Fruit fly (Drosophila melanogaster): ENCODE data around the gene rdgA.

The rdgA gene

dm6 chrX:8896845-8897775 lies 9.8 kb upstream of the rdgA start (continued):
- TF ChIP-seq Dll (GFP tag; IDR thresholded peaks at IDR 0.05; ENCODE audit: partially characterized antibody) (no peak), zen (tag; optimal IDR thresholded peaks at IDR 0.05) (no peak), CG8359 (GFP tag; optimal IDR thresholded peaks at IDR 0.05; ENCODE audit: borderline replicate concordance) (no peak), lab (GFP tag; optimal IDR thresholded peaks at IDR 0.05) (peak; percentile 5), Asciz (GFP tag; optimal IDR thresholded peaks at IDR 0.05) (peak; percentile 4), D19A (tag; optimal IDR thresholded peaks at IDR 0.05) (peak; percentile 15), CG9797 (GFP tag; optimal IDR thresholded peaks at IDR 0.05) (no peak), CG30403 (GFP tag; optimal IDR thresholded peaks at IDR 0.05) (peak; percentile 29), crol (GFP tag; IDR thresholded peaks at IDR 0.05) (peak; percentile 31), CG12104 (GFP tag; optimal IDR thresholded peaks at IDR 0.05) (peak; percentile 10), psq (GFP tag; optimal IDR thresholded peaks at IDR 0.05) (no peak), CG9437 (GFP tag; optimal IDR thresholded peaks at IDR 0.05) (no peak), CG8765 (GFP tag; IDR thresholded peaks at IDR 0.05) (no peak), amos (GFP tag; IDR thresholded peaks at IDR 0.05; ENCODE audit: partially characterized antibody) (no peak), rib (GFP tag; IDR thresholded peaks at IDR 0.05) (no peak), CG17829 (tag; optimal IDR thresholded peaks at IDR 0.05) (peak; percentile 15), CG3995 (GFP tag; optimal IDR thresholded peaks at IDR 0.05) (peak; percentile 84), cwo (GFP tag; optimal IDR thresholded peaks at IDR 0.05) (peak; percentile 51), CG43689 (GFP tag; IDR thresholded peaks at IDR 0.05) (no peak), CG1832 (GFP tag; optimal IDR thresholded peaks at IDR 0.05) (peak; percentile 52), wor (GFP tag; IDR thresholded peaks at IDR 0.05) (no peak), ab (GFP tag; optimal IDR thresholded peaks at IDR 0.05) (no peak), row (GFP tag; IDR thresholded peaks at IDR 0.05) (peak; percentile 53), CG2199 (GFP tag; IDR thresholded peaks at IDR 0.05) (no peak), CG7987 (GFP tag; optimal IDR thresholded peaks at IDR 0.05) (no peak), ap (GFP tag; IDR thresholded peaks at IDR 0.05) (no peak), bsh (GFP tag; optimal IDR thresholded peaks at IDR 0.05) (peak in 1 of 2 experiments; percentile 17), shn (GFP tag; optimal IDR thresholded peaks at IDR 0.05) (no peak), CG31365 (tag; optimal IDR thresholded peaks at IDR 0.05) (no peak), CG15073 (GFP tag; optimal IDR thresholded peaks at IDR 0.05) (no peak), CG9932 (GFP tag; IDR thresholded peaks at IDR 0.05) (peak; percentile 60), Drgx (GFP tag; IDR thresholded peaks at IDR 0.05) (no peak), CG14710 (tag; optimal IDR thresholded peaks at IDR 0.05) (peak; percentile 22), vfl (GFP tag; optimal IDR thresholded peaks at IDR 0.05) (no peak), Fer3 (tag; optimal IDR thresholded peaks at IDR 0.05) (no peak), kay (GFP tag; optimal IDR thresholded peaks at IDR 0.05) (peak; percentile 45), CG12071 (GFP tag; optimal IDR thresholded peaks at IDR 0.05) (no peak), HLHmδ (GFP tag; optimal IDR thresholded peaks at IDR 0.05) (no peak), twi (tag; optimal IDR thresholded peaks at IDR 0.05) (no peak), mld (GFP tag; IDR thresholded peaks at IDR 0.05; ENCODE audit: partially characterized antibody) (no peak), CG16815 (GFP tag; optimal IDR thresholded peaks at IDR 0.05) (no peak), Sry-β (GFP tag; optimal IDR thresholded peaks at IDR 0.05) (peak; percentile 85), tap (tag; optimal IDR thresholded peaks at IDR 0.05) (peak; percentile 15), dmrt11E (tag; optimal IDR thresholded peaks at IDR 0.05) (peak; percentile 4), CG2678 (tag; optimal IDR thresholded peaks at IDR 0.05) (peak; percentile 44), stc (GFP tag; IDR thresholded peaks at IDR 0.05) (no peak), vnd (GFP tag; IDR thresholded peaks at IDR 0.05; ENCODE audit: partially characterized antibody) (no peak), Hand (GFP tag; optimal IDR thresholded peaks at IDR 0.05) (no peak)

All from whole organism, embryonic.